Worm (Caenorhabditis elegans) whole organism, L3 larva: ENCODE measurements around the gene F22B3.5.

ENCODE experiments used
- aly-2 ChIP-seq: fragments of 150-350 bp; optimal IDR thresholded peaks from 2 replicates; lab custom pipeline; 2014; ENCODE audit warnings: missing biosample characterization, missing genetic modification characterization
- ama-1 ChIP-seq: fragments of 150-350 bp; optimal IDR thresholded peaks from 2 replicates; lab custom pipeline; 2018
- lin-15B ChIP-seq: fragments of 150-350 bp; optimal IDR thresholded peaks from 2 replicates; lab custom pipeline; 2014; ENCODE audit warnings: missing biosample characterization, missing genetic modification characterization
- lin-39 ChIP-seq: fragments of 150-350 bp; optimal IDR thresholded peaks from 2 replicates; lab custom pipeline; 2018; ENCODE audit warnings: missing biosample characterization, missing genetic modification reagents, missing genetic modification characterization
- mdl-1 ChIP-seq: fragments of 150-350 bp; optimal IDR thresholded peaks from 2 replicates; lab custom pipeline; 2014; ENCODE audit warnings: missing biosample characterization, missing genetic modification characterization
- nhr-25 ChIP-seq: sonication (generic microtip); optimal IDR thresholded peaks from 2 replicates; lab custom pipeline; 2017; ENCODE audit warnings: missing biosample characterization, missing genetic modification characterization
- nhr-28 ChIP-seq: fragments of 150-350 bp; optimal IDR thresholded peaks from 2 replicates; lab custom pipeline; 2014; ENCODE audit warnings: missing biosample characterization, missing genetic modification characterization
- pqm-1 ChIP-seq: fragments of 150-350 bp; optimal IDR thresholded peaks from 2 replicates; lab custom pipeline; 2017; ENCODE audit warnings: missing biosample characterization, missing genetic modification characterization, inconsistent platforms
- skn-1 ChIP-seq: fragments of 150-350 bp; optimal IDR thresholded peaks from 2 replicates; lab custom pipeline; 2014; ENCODE audit warnings: missing biosample characterization, missing genetic modification characterization
- unc-39 ChIP-seq: sonication (generic microtip); optimal IDR thresholded peaks from 4 replicates; lab custom pipeline; 2017; ENCODE audit warnings: missing biosample characterization, missing genetic modification characterization
- ztf-4 ChIP-seq: fragments of 150-350 bp; optimal IDR thresholded peaks from 2 replicates; lab custom pipeline; 2014; ENCODE audit warnings: missing biosample characterization, missing genetic modification characterization

- TF ChIP-seq ztf-4 (tag; lab: Kevin White, UChicago) (no peak), aly-2 (tag; lab: Kevin White, UChicago) (no peak), skn-1 (no peak), pqm-1 (tag; lab: Kevin White, UChicago) (no peak), nhr-28 (tag; lab: Kevin White, UChicago) (no peak), lin-39 (tag; lab: Kevin White, UChicago) (no peak), mdl-1 (tag; lab: Kevin White, UChicago) (no peak), lin-15B (tag; lab: Kevin White, UChicago) (no peak), unc-39 (no peak), nhr-25 (tag; lab: Kevin White, UChicago) (no peak), ama-1 (lab: Kevin White, UChicago) (no peak)
Measured at ce11 chrIV:11394243-11394642, 22.4 kb downstream of the F22B3.5 start, which contains the start of gene tag-89.
